Fruit fly (Drosophila melanogaster) whole organism, pupa: ENCODE results near the gene CG14535.

ENCODE experiments used
- CG32121 ChIP-seq: fragments of 200-800 bp; sonication (Bioruptor generic); IDR thresholded peaks from 2 replicates; pipeline ENCODE4 v1.3.6; 2022; ENCODE audit warnings: missing biosample characterization, missing genetic modification characterization
- CG8159 ChIP-seq: fragments of 200-800 bp; sonication (Bioruptor generic); optimal IDR thresholded peaks from 3 replicates; lab custom pipeline; 2018; ENCODE audit warnings: missing biosample characterization, mild to moderate bottlenecking, missing genetic modification characterization, moderate library complexity
- CG8301 ChIP-seq: fragments of 200-800 bp; sonication (Bioruptor generic); optimal IDR thresholded peaks from 2 replicates; lab custom pipeline; 2018; ENCODE audit warnings: missing biosample characterization, mild to moderate bottlenecking, missing genetic modification characterization
- Ets98B ChIP-seq: fragments of 200-800 bp; sonication (Bioruptor generic); IDR thresholded peaks from 2 replicates; pipeline ENCODE4 v1.3.6; 2022; ENCODE audit warnings: missing biosample characterization, missing genetic modification characterization

- TF ChIP-seq CG8301 (tag; lab: Kevin White, UChicago): no peak
- no peak for TF ChIP-seq CG8159
- TF ChIP-seq CG32121 (GFP tag; lab: Robert Waterston, UW): no peak
- no peak for TF ChIP-seq Ets98B
These were observed 46.6 kb upstream of the CG14535 start for dm6 chr2L:7901833-7902232.
